Fruit fly (Drosophila melanogaster) whole organism, embryonic: Measurements from ENCODE around the gene CG32816.

Experiments used
- ATbp ChIP-seq: fragments of 200-800 bp; sonication (Bioruptor generic); optimal IDR thresholded peaks from 2 replicates; lab custom pipeline; 2017; ENCODE audit warnings: missing biosample characterization, mild to moderate bottlenecking, missing genetic modification characterization, missing genetic modification reagents
- Antp ChIP-seq: fragments of 200-800 bp; sonication (Bioruptor generic); optimal IDR thresholded peaks from 3 replicates; lab custom pipeline; 2016; ENCODE audit warnings: missing biosample characterization, missing genetic modification characterization
- Bteb2 ChIP-seq: fragments of 200-800 bp; sonication (Bioruptor generic); optimal IDR thresholded peaks from 2 replicates; lab custom pipeline; 2016; ENCODE audit warnings: missing biosample characterization, missing genetic modification characterization
- CG10565 ChIP-seq: fragments of 200-800 bp; sonication (Bioruptor generic); optimal IDR thresholded peaks from 3 replicates; lab custom pipeline; 2016; ENCODE audit warnings: missing biosample characterization, mild to moderate bottlenecking, missing genetic modification characterization
- CG11247 ChIP-seq: fragments of 200-800 bp; sonication (Bioruptor generic); IDR thresholded peaks from 2 replicates; pipeline ENCODE4 v1.3.6; 2022; ENCODE audit warnings: missing biosample characterization, missing genetic modification characterization
- CG11398 ChIP-seq: fragments of 200-800 bp; sonication (Bioruptor generic); optimal IDR thresholded peaks from 2 replicates; lab custom pipeline; 2016; ENCODE audit warnings: missing biosample characterization, missing genetic modification characterization
- CG11696 ChIP-seq: fragments of 200-800 bp; sonication (Bioruptor generic); IDR thresholded peaks from 2 replicates; pipeline ENCODE4 v1.3.6; 2022; ENCODE audit warnings: missing biosample characterization, missing genetic modification characterization
- CG12236 ChIP-seq: fragments of 200-800 bp; sonication (Bioruptor generic); optimal IDR thresholded peaks from 2 replicates; lab custom pipeline; 2016; ENCODE audit warnings: missing biosample characterization, missing genetic modification characterization
- CG14667 ChIP-seq: fragments of 200-800 bp; sonication (Bioruptor generic); IDR thresholded peaks from 2 replicates; pipeline ENCODE4 v1.3.6; 2022; ENCODE audit warnings: missing biosample characterization, missing genetic modification characterization
- CG14860 ChIP-seq: fragments of 200-800 bp; sonication (Bioruptor generic); IDR thresholded peaks from 3 replicates; pipeline ENCODE4 v1.3.6; 2022; ENCODE audit warnings: missing biosample characterization, missing genetic modification characterization; ENCODE audit not compliant: partially characterized antibody
- CG16815 ChIP-seq: fragments of 200-800 bp; sonication (Bioruptor generic); optimal IDR thresholded peaks from 3 replicates; lab custom pipeline; 2017; ENCODE audit warnings: missing biosample characterization, mild to moderate bottlenecking, missing genetic modification characterization
- CG2116 ChIP-seq: fragments of 200-800 bp; sonication (Bioruptor generic); optimal IDR thresholded peaks from 3 replicates; lab custom pipeline; 2018; ENCODE audit warnings: missing biosample characterization, mild to moderate bottlenecking, missing genetic modification characterization
- CG32772 ChIP-seq: fragments of 200-800 bp; sonication (Bioruptor generic); IDR thresholded peaks from 2 replicates; pipeline ENCODE4 v1.3.6; 2022; ENCODE audit warnings: missing biosample characterization, missing genetic modification characterization
- CG4617 ChIP-seq: fragments of 200-800 bp; sonication (Bioruptor generic); optimal IDR thresholded peaks from 3 replicates; lab custom pipeline; 2016; ENCODE audit warnings: missing biosample characterization, missing genetic modification characterization, borderline replicate concordance
- CG4707 ChIP-seq: fragments of 200-800 bp; sonication (Bioruptor generic); optimal IDR thresholded peaks from 2 replicates; lab custom pipeline; 2018; ENCODE audit warnings: missing biosample characterization, mild to moderate bottlenecking, missing genetic modification characterization, moderate library complexity
- CG5245 ChIP-seq: fragments of 200-800 bp; sonication (Bioruptor generic); optimal IDR thresholded peaks from 3 replicates; lab custom pipeline; 2016; ENCODE audit warnings: missing biosample characterization, missing genetic modification characterization
- CG5953 ChIP-seq: fragments of 200-800 bp; sonication (Bioruptor generic); IDR thresholded peaks from 2 replicates; pipeline ENCODE4 v1.3.6; 2022; ENCODE audit warnings: missing biosample characterization, missing genetic modification characterization
- CG8290 ChIP-seq, 3 experiments: fragments of 200-800 bp; sonication (Bioruptor generic); optimal IDR thresholded peaks; 2 replicates each; lab custom pipeline; 2016 to 2019; ENCODE audit warnings: missing biosample characterization in 3 of 3, missing genetic modification characterization in 3 of 3, mild to moderate bottlenecking in 2 of 3, moderate library complexity in 1 of 3
- CG8388 ChIP-seq: fragments of 200-800 bp; sonication (Bioruptor generic); optimal IDR thresholded peaks from 2 replicates; lab custom pipeline; 2019; ENCODE audit warnings: missing biosample characterization, mild to moderate bottlenecking, missing genetic modification characterization, moderate library complexity
- CG9932 ChIP-seq: fragments of 200-800 bp; sonication (Bioruptor generic); IDR thresholded peaks from 2 replicates; pipeline ENCODE4 v1.3.6; 2022; ENCODE audit warnings: missing biosample characterization, missing genetic modification characterization
- CTCF ChIP-seq: fragments of 200-800 bp; sonication (Bioruptor generic); optimal IDR thresholded peaks from 2 replicates; lab custom pipeline; 2017; ENCODE audit warnings: missing biosample characterization, mild to moderate bottlenecking, missing genetic modification characterization, moderate library complexity
- Deaf1 ChIP-seq: fragments of 200-800 bp; optimal IDR thresholded peaks from 3 replicates; lab custom pipeline; 2019; ENCODE audit warnings: missing biosample characterization, mild to moderate bottlenecking, missing genetic modification characterization, moderate library complexity
- HHEX ChIP-seq: fragments of 200-800 bp; sonication (Bioruptor generic); optimal IDR thresholded peaks from 3 replicates; lab custom pipeline; 2017; ENCODE audit warnings: missing biosample characterization, mild to moderate bottlenecking, missing genetic modification characterization, missing genetic modification reagents
- Med ChIP-seq: fragments of 200-800 bp; sonication (Bioruptor generic); peaks from one replicate; lab custom pipeline; 2016; ENCODE audit warnings: missing biosample characterization, missing genetic modification characterization, mild to moderate bottlenecking, inconsistent platforms, moderate library complexity
- Mrtf ChIP-seq: fragments of 200-800 bp; sonication (Bioruptor generic); IDR thresholded peaks from 3 replicates; pipeline ENCODE4 v1.3.6; 2022; ENCODE audit warnings: missing biosample characterization, missing genetic modification characterization
- Myb ChIP-seq: fragments of 200-800 bp; sonication (Bioruptor generic); optimal IDR thresholded peaks from 2 replicates; lab custom pipeline; 2016; ENCODE audit warnings: missing biosample characterization, missing genetic modification characterization
- Pdp1 ChIP-seq, 2 experiments: fragments of 200-800 bp; sonication (Bioruptor generic); optimal IDR thresholded peaks; 3 replicates each; lab custom pipeline; 2016; ENCODE audit warnings: missing biosample characterization in 2 of 2, missing genetic modification characterization in 2 of 2, mild to moderate bottlenecking in 1 of 2, moderate library complexity in 1 of 2
- Xbp1 ChIP-seq: fragments of 200-800 bp; sonication (Bioruptor generic); optimal IDR thresholded peaks from 3 replicates; lab custom pipeline; 2016; ENCODE audit warnings: missing biosample characterization, mild to moderate bottlenecking, missing genetic modification characterization
- Xrp1 ChIP-seq: fragments of 200-800 bp; sonication (Bioruptor generic); IDR thresholded peaks from 2 replicates; pipeline ENCODE4 v1.3.6; 2022; ENCODE audit warnings: missing biosample characterization, missing genetic modification characterization
- al ChIP-seq: fragments of 200-800 bp; sonication (Bioruptor generic); IDR thresholded peaks from 2 replicates; pipeline ENCODE4 v1.3.6; 2022; ENCODE audit warnings: missing biosample characterization, missing genetic modification characterization
- ara ChIP-seq: fragments of 200-800 bp; sonication (Bioruptor generic); IDR thresholded peaks from 2 replicates; pipeline ENCODE4 v1.3.6; 2022; ENCODE audit warnings: missing biosample characterization, missing genetic modification characterization
- ato ChIP-seq: fragments of 200-800 bp; sonication (Bioruptor generic); IDR thresholded peaks from 2 replicates; pipeline ENCODE4 v1.3.6; 2022; ENCODE audit warnings: missing biosample characterization, missing genetic modification characterization; ENCODE audit not compliant: partially characterized antibody
- bcd ChIP-seq: fragments of 200-800 bp; sonication (Bioruptor generic); optimal IDR thresholded peaks from 2 replicates; lab custom pipeline; 2017; ENCODE audit warnings: missing biosample characterization, mild to moderate bottlenecking, missing genetic modification characterization
- chif ChIP-seq, 2 experiments: fragments of 200-800 bp; sonication (Bioruptor generic); optimal IDR thresholded peaks; 3 replicates each; lab custom pipeline; 2016; ENCODE audit warnings: missing biosample characterization in 2 of 2, missing genetic modification characterization in 2 of 2
- crp ChIP-seq, 2 experiments: fragments of 200-800 bp; sonication (Bioruptor generic); optimal IDR thresholded peaks; 2 replicates in 1 of 2; 3 replicates in 1 of 2; lab custom pipeline; 2017; ENCODE audit warnings: missing biosample characterization in 2 of 2, missing genetic modification characterization in 2 of 2, mild to moderate bottlenecking in 1 of 2, moderate library complexity in 1 of 2
- dimm ChIP-seq: fragments of 200-800 bp; sonication (Bioruptor generic); IDR thresholded peaks from 2 replicates; pipeline ENCODE4 v1.3.6; 2022; ENCODE audit warnings: missing biosample characterization, missing genetic modification characterization
- esg ChIP-seq: fragments of 200-800 bp; sonication (Bioruptor generic); conservative IDR thresholded peaks from 2 replicates; pipeline ENCODE4 v1.3.6; 2022; ENCODE audit warnings: missing biosample characterization, missing genetic modification characterization
- fd102C ChIP-seq: fragments of 200-800 bp; sonication (Bioruptor generic); optimal IDR thresholded peaks from 2 replicates; lab custom pipeline; 2018; ENCODE audit warnings: missing biosample characterization, mild to moderate bottlenecking, missing genetic modification characterization, moderate library complexity
- gt ChIP-seq: fragments of 200-800 bp; sonication (Bioruptor generic); IDR thresholded peaks from 2 replicates; pipeline ENCODE4 v1.3.6; 2022; ENCODE audit warnings: missing biosample characterization, missing genetic modification characterization
- ind ChIP-seq: fragments of 200-800 bp; sonication (Bioruptor generic); optimal IDR thresholded peaks from 3 replicates; lab custom pipeline; 2016; ENCODE audit warnings: missing biosample characterization, missing genetic modification characterization
- ken ChIP-seq: fragments of 200-800 bp; sonication (Bioruptor generic); IDR thresholded peaks from 3 replicates; pipeline ENCODE4 v1.3.6; 2022; ENCODE audit warnings: missing biosample characterization, missing genetic modification characterization
- mirr ChIP-seq: fragments of 200-800 bp; sonication (Bioruptor generic); optimal IDR thresholded peaks from 3 replicates; lab custom pipeline; 2018; ENCODE audit warnings: missing biosample characterization, mild to moderate bottlenecking, missing genetic modification characterization
- nom ChIP-seq: fragments of 200-800 bp; sonication (Bioruptor generic); optimal IDR thresholded peaks from 2 replicates; lab custom pipeline; 2017; ENCODE audit warnings: missing biosample characterization, missing genetic modification characterization, mild to moderate bottlenecking, moderate library complexity, missing genetic modification reagents
- onecut ChIP-seq: fragments of 200-800 bp; sonication (Bioruptor generic); IDR thresholded peaks from 2 replicates; pipeline ENCODE4 v1.3.6; 2022; ENCODE audit warnings: missing biosample characterization, missing genetic modification characterization
- org-1 ChIP-seq: fragments of 200-800 bp; sonication (Bioruptor generic); optimal IDR thresholded peaks from 2 replicates; lab custom pipeline; 2017; ENCODE audit warnings: missing biosample characterization, missing genetic modification characterization
- phol ChIP-seq: fragments of 200-800 bp; sonication (Bioruptor generic); optimal IDR thresholded peaks from 3 replicates; lab custom pipeline; 2018; ENCODE audit warnings: missing biosample characterization, mild to moderate bottlenecking, missing genetic modification characterization, moderate library complexity
- sug ChIP-seq: fragments of 200-800 bp; optimal IDR thresholded peaks from 2 replicates; lab custom pipeline; 2019; ENCODE audit warnings: missing biosample characterization, mild to moderate bottlenecking, missing genetic modification characterization, moderate library complexity
- tio ChIP-seq: fragments of 200-800 bp; sonication (Bioruptor generic); optimal IDR thresholded peaks from 2 replicates; lab custom pipeline; 2017; ENCODE audit warnings: missing biosample characterization, missing genetic modification characterization, inconsistent platforms
- twi ChIP-seq: fragments of 200-800 bp; optimal IDR thresholded peaks from 2 replicates; lab custom pipeline; 2019; ENCODE audit warnings: missing biosample characterization, mild to moderate bottlenecking, missing genetic modification characterization, moderate library complexity
- zfh1 ChIP-seq: fragments of 200-800 bp; sonication (Bioruptor generic); IDR thresholded peaks from 3 replicates; pipeline ENCODE4 v1.3.6; 2022; ENCODE audit warnings: missing biosample characterization, missing genetic modification characterization

CG32816 gene

DNA sequence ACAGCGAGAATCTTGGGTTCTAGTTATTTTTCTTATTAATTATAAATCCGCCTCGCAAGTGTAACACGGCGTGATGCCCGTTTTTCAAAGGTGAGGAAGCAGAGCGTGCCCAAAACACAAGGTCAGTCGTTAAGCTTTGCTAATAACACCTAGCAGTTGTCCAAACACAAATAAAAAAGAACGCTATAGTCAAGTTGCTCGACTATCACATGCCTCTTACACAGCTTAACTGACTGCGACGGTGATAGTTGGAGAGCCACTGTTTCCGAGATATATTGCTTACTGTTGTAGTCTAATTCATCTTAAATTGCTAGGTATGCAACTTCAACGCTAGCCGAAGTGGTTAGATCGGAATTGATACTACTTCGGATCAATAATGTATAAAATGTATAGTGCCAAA is 118.9 kb downstream of the CG32816 start (continued):
- TF ChIP-seq ken (GFP tag; lab: Robert Waterston, UW) (no peak), dimm (GFP tag; lab: Robert Waterston, UW) (no peak), CG12236 (GFP tag; lab: Kevin White, UChicago) (no peak), Bteb2 (GFP tag; lab: Kevin White, UChicago) (no peak), Med (GFP tag; lab: Kevin White, UChicago) (peak; percentile 64), phol (tag; lab: Kevin White, UChicago) (no peak), nom (GFP tag; lab: Kevin White, UChicago) (no peak), CG14860 (GFP tag; lab: Robert Waterston, UW) (peak; percentile 61), CG11398 (GFP tag; lab: Kevin White, UChicago) (no peak)
- TF ChIP-seq, all 482 proteins: peak for 16

DNA sequence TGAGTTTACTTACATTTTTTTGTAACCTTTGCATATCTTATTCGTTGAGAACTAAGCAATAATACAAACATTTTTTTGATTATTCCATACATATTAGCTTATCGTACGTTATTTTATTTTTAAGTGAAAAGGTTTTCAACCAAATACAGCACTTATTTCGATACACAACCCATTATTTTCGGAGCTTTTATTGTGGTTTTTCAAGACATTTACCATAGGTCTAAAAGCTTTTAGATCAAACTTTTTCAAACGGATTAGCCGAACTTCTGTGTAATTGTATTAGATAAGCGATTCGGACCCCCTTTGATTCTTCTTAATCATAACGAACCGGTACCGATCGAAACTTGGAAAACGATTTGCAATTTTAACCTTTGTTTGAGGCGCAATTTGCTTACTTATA is 119.6 kb downstream of the CG32816 start:
- TF ChIP-seq esg (GFP tag; lab: Robert Waterston, UW) (no peak), CG2116 (GFP tag; lab: Kevin White, UChicago) (no peak), CG8388 (GFP tag; lab: Kevin White, UChicago) (no peak), Myb (peak; percentile 14), al (GFP tag; lab: Robert Waterston, UW) (no peak), ato (GFP tag; lab: Robert Waterston, UW) (no peak), CG9932 (GFP tag; lab: Robert Waterston, UW) (no peak), CG11247 (GFP tag; lab: Robert Waterston, UW) (no peak), onecut (GFP tag; lab: Robert Waterston, UW) (no peak), CG5245 (GFP tag; lab: Kevin White, UChicago) (no peak), CG8290 (GFP tag; optimal IDR thresholded peaks at IDR 0.05; lab: Kevin White, UChicago) (no peak), CG8290 (tag; optimal IDR thresholded peaks at IDR 0.05; lab: Kevin White, UChicago) (no peak), CG32772 (GFP tag; lab: Robert Waterston, UW) (no peak), Xrp1 (GFP tag; lab: Robert Waterston, UW) (no peak), CG4617 (GFP tag; lab: Kevin White, UChicago) (no peak), Pdp1 (GFP tag; optimal IDR thresholded peaks at IDR 0.05; lab: Kevin White, UChicago) (peak in 1 of 2 experiments; percentile 63), CG14667 (no peak), Deaf1 (tag; lab: Kevin White, UChicago) (peak; percentile 12), tio (GFP tag; lab: Kevin White, UChicago) (no peak), ATbp (no peak), Xbp1 (GFP tag; lab: Kevin White, UChicago) (no peak), ara (GFP tag; lab: Robert Waterston, UW) (no peak), bcd (GFP tag; lab: Kevin White, UChicago) (peak; percentile 64), sug (tag; lab: Kevin White, UChicago) (peak; percentile 22), fd102C (GFP tag; lab: Kevin White, UChicago) (no peak), crp (GFP tag; optimal IDR thresholded peaks at IDR 0.05; lab: Kevin White, UChicago) (no peak), CG16815 (GFP tag; lab: Kevin White, UChicago) (no peak), CG4707 (no peak), CTCF (GFP tag; lab: Kevin White, UChicago) (peak; percentile 67), twi (tag; lab: Kevin White, UChicago) (no peak), Antp (GFP tag; lab: Kevin White, UChicago) (no peak), CG5953 (GFP tag; lab: Robert Waterston, UW) (no peak), CG11696 (GFP tag; lab: Robert Waterston, UW) (no peak), HHEX (GFP tag; lab: Kevin White, UChicago) (no peak), chif (GFP tag; optimal IDR thresholded peaks at IDR 0.05; lab: Kevin White, UChicago) (no peak), ind (GFP tag; lab: Kevin White, UChicago) (no peak), gt (GFP tag; lab: Robert Waterston, UW) (no peak), zfh1 (GFP tag; lab: Robert Waterston, UW) (no peak), mirr (GFP tag; lab: Kevin White, UChicago) (no peak), CG10565 (GFP tag; lab: Kevin White, UChicago) (no peak), org-1 (GFP tag; lab: Kevin White, UChicago) (no peak), Mrtf (GFP tag; lab: Robert Waterston, UW) (no peak)
